Fruit fly (Drosophila melanogaster) S2 (cell line): ENCODE data around the gene CG14892.

Experiments
- CG8478 ChIP-seq: fragments of >200 bp; optimal IDR thresholded peaks from 2 replicates; lab custom pipeline; 2018
- CTCF ChIP-seq, 2 experiments: fragments of >200 bp; optimal IDR thresholded peaks; 2 replicates each; lab custom pipeline; 2018

DNA sequence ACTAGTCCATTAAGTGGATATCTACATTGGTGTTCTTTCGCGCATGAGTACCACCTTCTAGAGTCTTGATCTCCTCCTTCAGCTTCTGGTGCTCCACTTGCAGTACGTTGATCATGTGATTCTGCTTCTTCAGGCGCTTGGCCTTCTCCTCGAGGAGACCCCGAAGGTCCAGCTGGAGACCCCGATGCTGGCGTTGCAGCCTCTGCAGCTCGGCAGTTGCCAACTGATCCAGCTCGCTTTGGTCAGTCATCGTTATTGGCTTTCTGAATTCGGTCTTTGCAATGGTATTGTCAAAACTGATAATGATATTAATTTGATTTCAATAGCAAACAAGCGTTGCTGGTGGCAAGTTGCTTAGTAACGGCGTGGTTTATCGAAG, 30.1 kb downstream of the CG14892 start, which contains the start of gene Ccdc114:
- TF ChIP-seq CG8478, result no peak
- TF ChIP-seq CTCF (optimal IDR thresholded peaks at IDR 0.05; lab: Kevin White, UChicago), result no peak
